Worm (Caenorhabditis elegans) whole organism, L4/young adult: Measurements from ENCODE around the gene C25F9.8.

Experiments used
- W03F9.2 ChIP-seq: fragments of 150-350 bp; optimal IDR thresholded peaks from 2 replicates; lab custom pipeline; 2014; ENCODE audit warnings: missing biosample characterization, missing genetic modification characterization
- dao-5 ChIP-seq: sonication (generic microtip); optimal IDR thresholded peaks from 2 replicates; lab custom pipeline; 2016; ENCODE audit warnings: missing genotype, missing genetic modification characterization, moderate library complexity, missing compliant biosample characterization

DNA sequence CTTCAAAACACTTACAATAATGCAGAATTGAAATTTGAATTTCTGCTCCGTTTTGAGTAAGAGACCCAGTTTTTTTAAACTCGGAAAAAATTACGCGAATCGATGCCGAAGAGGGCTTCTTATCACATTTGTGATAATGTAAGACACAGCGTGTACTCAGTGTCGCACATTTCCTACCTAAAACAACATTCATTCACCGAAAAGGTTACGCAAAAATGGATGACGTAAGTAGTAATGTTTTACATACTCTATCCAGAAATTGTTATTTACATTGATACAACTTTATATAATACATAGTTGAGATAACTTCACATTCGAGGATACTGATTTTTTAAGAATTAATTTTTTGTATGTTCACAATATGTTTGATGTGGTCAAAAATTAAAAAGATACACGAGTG, 21.6 kb downstream of the C25F9.8 start, which contains the start of the genes C25F9.4 and C25F9.9:
- TF ChIP-seq W03F9.2 (tag; lab: Kevin White, UChicago) (no peak), dao-5 (tag; lab: Kevin White, UChicago) (no peak)
